Worm (Caenorhabditis elegans) whole organism, L1 larva: ENCODE data around the gene sms-3.

ENCODE experiments used
- ceh-82 ChIP-seq, 3 experiments: fragments of 150-350 bp in 1 of 3; sonication (generic microtip) in 2 of 3; optimal IDR thresholded peaks; 2 replicates each; lab custom pipeline; 2014 to 2017; ENCODE audit warnings: missing biosample characterization in 3 of 3, missing genetic modification characterization in 3 of 3
- efl-1 ChIP-seq, 4 experiments: fragments of 150-350 bp; optimal IDR thresholded peaks in 3 of 4; peaks in 1 of 4; 1 replicate in 1 of 4; 2 replicates in 3 of 4; lab custom pipeline; 2014; ENCODE audit warnings: missing biosample characterization in 2 of 4, missing genetic modification characterization in 2 of 4, missing genetic modification reagents in 2 of 4
- lir-3 ChIP-seq: sonication (generic microtip); optimal IDR thresholded peaks from 2 replicates; lab custom pipeline; 2016; ENCODE audit warnings: mild to moderate bottlenecking, missing genetic modification characterization, moderate library complexity, missing compliant biosample characterization; ENCODE audit not compliant: poor library complexity
- lsy-2 ChIP-seq, 2 experiments: fragments of 150-350 bp; optimal IDR thresholded peaks; 2 replicates each; lab custom pipeline; 2014; ENCODE audit warnings: missing biosample characterization in 2 of 2, missing genetic modification characterization in 2 of 2
- mep-1 ChIP-seq: fragments of 150-350 bp; optimal IDR thresholded peaks from 2 replicates; lab custom pipeline; 2014; ENCODE audit warnings: missing biosample characterization, missing genetic modification characterization
- nhr-85 ChIP-seq: sonication (generic microtip); peaks from one replicate; lab custom pipeline; 2016; ENCODE audit warnings: missing genetic modification characterization, inconsistent platforms, missing compliant biosample characterization
- skn-1 ChIP-seq: fragments of 150-350 bp; optimal IDR thresholded peaks from 2 replicates; lab custom pipeline; 2014; ENCODE audit warnings: missing biosample characterization, missing genetic modification characterization
- swsn-7 ChIP-seq: sonication (generic microtip); optimal IDR thresholded peaks from 2 replicates; lab custom pipeline; 2016; ENCODE audit warnings: missing genetic modification characterization, missing compliant biosample characterization
- tbx-2 ChIP-seq: sonication (generic microtip); optimal IDR thresholded peaks from 2 replicates; lab custom pipeline; 2016; ENCODE audit warnings: missing genetic modification characterization, missing compliant biosample characterization
- tlp-1 ChIP-seq: fragments of 150-350 bp; optimal IDR thresholded peaks from 2 replicates; lab custom pipeline; 2014; ENCODE audit warnings: missing biosample characterization, missing genetic modification characterization
- ztf-11 ChIP-seq, 2 experiments: sonication (generic microtip); optimal IDR thresholded peaks; 2 replicates each; lab custom pipeline; 2016 to 2017; ENCODE audit warnings: missing genetic modification characterization in 2 of 2, missing biosample characterization in 1 of 2, missing compliant biosample characterization in 1 of 2

- TF ChIP-seq mep-1 (tag; lab: Kevin White, UChicago) (no peak), nhr-85 (tag; lab: Kevin White, UChicago) (no peak), ceh-82 (tag; optimal IDR thresholded peaks at IDR 0.05; lab: Kevin White, UChicago) (no peak), swsn-7 (tag; lab: Kevin White, UChicago) (no peak), efl-1 (optimal IDR thresholded peaks at IDR 0.05; lab: Kevin White, UChicago) (no peak), efl-1 (GFP tag; optimal IDR thresholded peaks at IDR 0.05 in 1 of 2; lab: Kevin White, UChicago) (no peak), ztf-11 (tag; optimal IDR thresholded peaks at IDR 0.05; lab: Kevin White, UChicago) (no peak), skn-1 (tag; lab: Kevin White, UChicago) (no peak), tlp-1 (tag; lab: Kevin White, UChicago) (no peak), tbx-2 (tag; lab: Kevin White, UChicago) (no peak), lir-3 (tag; lab: Kevin White, UChicago) (no peak), lsy-2 (tag; optimal IDR thresholded peaks at IDR 0.05; lab: Kevin White, UChicago) (no peak)
Observed at ce11 chrIII:1638345-1638744, 37.4 kb upstream of the sms-3 start.
